Worm (Caenorhabditis elegans) whole organism, midembryonic: ENCODE data around the gene pqn-62.

Source experiments
- T22C8.4 ChIP-seq: fragments of 200-800 bp; sonication (Bioruptor generic); IDR thresholded peaks from 2 replicates; pipeline ENCODE4 v1.3.6; 2022; ENCODE audit warnings: missing genetic modification characterization, missing compliant biosample characterization
- cog-1 ChIP-seq: sonication (generic microtip); optimal IDR thresholded peaks from 2 replicates; lab custom pipeline; 2016; ENCODE audit warnings: missing genetic modification characterization, missing compliant biosample characterization
- flt-1 ChIP-seq: fragments of 200-800 bp; sonication (Bioruptor generic); IDR thresholded peaks from 2 replicates; pipeline ENCODE4 v1.3.6; 2022; ENCODE audit warnings: missing genetic modification characterization, missing compliant biosample characterization
- klf-2 ChIP-seq: fragments of 200-800 bp; sonication (Bioruptor generic); conservative IDR thresholded peaks from 2 replicates; pipeline ENCODE4 v1.3.6; 2022; ENCODE audit warnings: missing genetic modification reagents, missing genetic modification characterization, missing compliant biosample characterization
- med-1 ChIP-seq: sonication (generic microtip); optimal IDR thresholded peaks from 2 replicates; lab custom pipeline; 2017; ENCODE audit warnings: missing genetic modification characterization, mild to moderate bottlenecking, missing compliant biosample characterization, antibody characterized with exemption, missing genetic modification reagents; ENCODE audit not compliant: insufficient read depth
- ref-1 ChIP-seq: fragments of 200-800 bp; sonication (Bioruptor generic); conservative IDR thresholded peaks from 2 replicates; pipeline ENCODE4 v1.3.6; 2022; ENCODE audit warnings: missing genetic modification reagents, missing genetic modification characterization, missing compliant biosample characterization
- tab-1 ChIP-seq: fragments of 200-800 bp; sonication (Bioruptor generic); IDR thresholded peaks from 2 replicates; pipeline ENCODE4 v1.3.6; 2022; ENCODE audit warnings: missing genetic modification characterization, missing compliant biosample characterization
- ztf-23 ChIP-seq: fragments of 200-800 bp; sonication (Bioruptor generic); IDR thresholded peaks from 2 replicates; pipeline ENCODE4 v1.3.6; 2022; ENCODE audit warnings: missing genetic modification reagents, missing genetic modification characterization, missing compliant biosample characterization
- ztf-29 ChIP-seq: fragments of 200-800 bp; sonication (Bioruptor generic); IDR thresholded peaks from 2 replicates; pipeline ENCODE4 v1.3.6; 2022; ENCODE audit warnings: missing genetic modification reagents, missing genetic modification characterization, missing compliant biosample characterization

pqn-62 gene

ce11 chrX:5195462-5196160 lies at the start of gene pqn-62:
Gene pqn-62 (plus strand): TSS chrX:5196110.
- TF ChIP-seq ref-1 (GFP tag; lab: Robert Waterston, UW) (no peak), klf-2 (GFP tag; lab: Robert Waterston, UW) (no peak), cog-1 (no peak), med-1 (no peak), ztf-29 (no peak), tab-1 (GFP tag; lab: Robert Waterston, UW) (no peak), T22C8.4 (GFP tag; lab: Robert Waterston, UW) (no peak), ztf-23 (GFP tag; lab: Robert Waterston, UW) (no peak), flt-1 (no peak)

ce11 chrX:5147918-5148317 lies 48.0 kb upstream of the pqn-62 start, which contains the start of gene C31H2.14:
Gene C31H2.14 (plus strand): TSS chrX:5148218.
- TF ChIP-seq ztf-23 (GFP tag; lab: Robert Waterston, UW): no peak
- no peak for TF ChIP-seq ref-1 (GFP tag; lab: Robert Waterston, UW)
- TF ChIP-seq med-1: no peak
- no peak for TF ChIP-seq flt-1
- no peak for TF ChIP-seq tab-1 (GFP tag; lab: Robert Waterston, UW)
- no peak for TF ChIP-seq ztf-29
- no peak for TF ChIP-seq T22C8.4 (GFP tag; lab: Robert Waterston, UW)
- no peak for TF ChIP-seq cog-1
- TF ChIP-seq klf-2 (GFP tag; lab: Robert Waterston, UW): no peak

ce11 chrX:5150389-5150788 lies 45.5 kb upstream of the pqn-62 start, which contains the start of gene dpy-8:
Gene dpy-8 (minus strand): TSS chrX:5150476.
- TF ChIP-seq T22C8.4 (GFP tag; lab: Robert Waterston, UW) (no peak), ztf-23 (GFP tag; lab: Robert Waterston, UW) (no peak), med-1 (no peak), ref-1 (GFP tag; lab: Robert Waterston, UW) (no peak), cog-1 (no peak), flt-1 (no peak), ztf-29 (no peak), tab-1 (GFP tag; lab: Robert Waterston, UW) (no peak), klf-2 (GFP tag; lab: Robert Waterston, UW) (no peak)

- TF ChIP-seq med-1: no peak
- no peak for TF ChIP-seq tab-1 (GFP tag; lab: Robert Waterston, UW)
- TF ChIP-seq cog-1: no peak
- TF ChIP-seq T22C8.4 (GFP tag; lab: Robert Waterston, UW): no peak
- TF ChIP-seq flt-1: no peak
- no peak for TF ChIP-seq ztf-23 (GFP tag; lab: Robert Waterston, UW)
- no peak for TF ChIP-seq ref-1 (GFP tag; lab: Robert Waterston, UW)
- TF ChIP-seq klf-2 (GFP tag; lab: Robert Waterston, UW): no peak
- TF ChIP-seq ztf-29: no peak
Measured at ce11 chrX:5151403-5151802, 44.5 kb upstream of the pqn-62 start.

ce11 chrX:5151866-5152265 lies 44.0 kb upstream of the pqn-62 start:
- TF ChIP-seq med-1: no peak

ce11 chrX:5152931-5153330 lies 43.0 kb upstream of the pqn-62 start:
- TF ChIP-seq ztf-29 (no peak), klf-2 (GFP tag; lab: Robert Waterston, UW) (no peak), tab-1 (GFP tag; lab: Robert Waterston, UW) (no peak), T22C8.4 (GFP tag; lab: Robert Waterston, UW) (no peak), flt-1 (no peak), ref-1 (GFP tag; lab: Robert Waterston, UW) (no peak), ztf-23 (GFP tag; lab: Robert Waterston, UW) (no peak), cog-1 (no peak), med-1 (no peak)

ce11 chrX:5154278-5154677 lies 41.6 kb upstream of the pqn-62 start, which contains the start of gene C31H2.3:
Gene C31H2.3 (minus strand): TSS chrX:5154378.
- TF ChIP-seq cog-1: no peak
- TF ChIP-seq med-1: no peak
- TF ChIP-seq ztf-29: no peak
- no peak for TF ChIP-seq flt-1
- TF ChIP-seq tab-1 (GFP tag; lab: Robert Waterston, UW): no peak
- TF ChIP-seq T22C8.4 (GFP tag; lab: Robert Waterston, UW): no peak
- TF ChIP-seq ref-1 (GFP tag; lab: Robert Waterston, UW): no peak
- no peak for TF ChIP-seq ztf-23 (GFP tag; lab: Robert Waterston, UW)
- TF ChIP-seq klf-2 (GFP tag; lab: Robert Waterston, UW): no peak

- TF ChIP-seq flt-1 (no peak), ref-1 (GFP tag; lab: Robert Waterston, UW) (no peak), cog-1 (no peak), ztf-23 (GFP tag; lab: Robert Waterston, UW) (no peak)
Measured at ce11 chrX:5159645-5160044, 36.3 kb upstream of the pqn-62 start, which contains the start of gene C31H2.4. Gene C31H2.4 (minus strand): TSS chrX:5159663.

ce11 chrX:5162755-5163154 lies 33.2 kb upstream of the pqn-62 start, which contains the start of gene EGAP5.1:
Gene EGAP5.1 (plus strand): TSS chrX:5163055.
- TF ChIP-seq T22C8.4 (GFP tag; lab: Robert Waterston, UW): no peak

ce11 chrX:5164054-5164453 lies 31.9 kb upstream of the pqn-62 start:
- TF ChIP-seq ztf-29 (no peak), tab-1 (GFP tag; lab: Robert Waterston, UW) (no peak), ztf-23 (GFP tag; lab: Robert Waterston, UW) (no peak), klf-2 (GFP tag; lab: Robert Waterston, UW) (no peak), ref-1 (GFP tag; lab: Robert Waterston, UW) (no peak), cog-1 (no peak), T22C8.4 (GFP tag; lab: Robert Waterston, UW) (no peak), flt-1 (no peak), med-1 (no peak)
